Worm (Caenorhabditis elegans) whole organism, L1 larva: ENCODE data around the gene fbf-1.
A peak's percentile ranks its signal among the peaks of the same experiment; 100 is the strongest.

Experiments
- C16A3.4 ChIP-seq: fragments of 150-350 bp; optimal IDR thresholded peaks from 2 replicates; lab custom pipeline; 2014; ENCODE audit warnings: missing biosample characterization, missing genetic modification characterization
- Y116A8C.19 ChIP-seq: sonication (generic microtip); optimal IDR thresholded peaks from 2 replicates; lab custom pipeline; 2016; ENCODE audit warnings: missing compliant biosample characterization, missing genetic modification characterization, borderline replicate concordance
- aha-1 ChIP-seq: fragments of 150-350 bp; optimal IDR thresholded peaks from 2 replicates; lab custom pipeline; 2014; ENCODE audit warnings: missing biosample characterization, missing genetic modification characterization
- aly-2 ChIP-seq: fragments of 150-350 bp; optimal IDR thresholded peaks from 2 replicates; lab custom pipeline; 2014; ENCODE audit warnings: missing biosample characterization, missing genetic modification characterization
- dpl-1 ChIP-seq, 3 experiments: fragments of 150-350 bp in 2 of 3; sonication (generic microtip) in 1 of 3; optimal IDR thresholded peaks; 2 replicates each; lab custom pipeline; 2014 to 2017; ENCODE audit warnings: missing biosample characterization in 3 of 3, missing genetic modification characterization in 3 of 3, missing genetic modification reagents in 3 of 3
- efl-1 ChIP-seq, 4 experiments: fragments of 150-350 bp; optimal IDR thresholded peaks in 3 of 4; peaks in 1 of 4; 1 replicate in 1 of 4; 2 replicates in 3 of 4; lab custom pipeline; 2014; ENCODE audit warnings: missing biosample characterization in 2 of 4, missing genetic modification characterization in 2 of 4, missing genetic modification reagents in 2 of 4
- egl-27 ChIP-seq, 2 experiments: fragments of 150-350 bp in 1 of 2; sonication (generic microtip); optimal IDR thresholded peaks; 3 replicates each; lab custom pipeline; 2017 to 2018; ENCODE audit warnings: missing biosample characterization in 2 of 2, missing genetic modification characterization in 2 of 2, missing genetic modification reagents in 2 of 2
- fkh-10 ChIP-seq: sonication (generic microtip); optimal IDR thresholded peaks from 2 replicates; lab custom pipeline; 2017; ENCODE audit warnings: missing biosample characterization, missing genetic modification reagents, missing genetic modification characterization
- fkh-4 ChIP-seq: sonication (generic microtip); optimal IDR thresholded peaks from 2 replicates; lab custom pipeline; 2016; ENCODE audit warnings: missing compliant biosample characterization, missing genetic modification characterization, borderline replicate concordance
- fkh-8 ChIP-seq: sonication (generic microtip); optimal IDR thresholded peaks from 2 replicates; lab custom pipeline; 2016; ENCODE audit warnings: mild to moderate bottlenecking, missing genetic modification characterization, missing compliant biosample characterization
- fos-1 ChIP-seq: fragments of 150-350 bp; optimal IDR thresholded peaks from 2 replicates; lab custom pipeline; 2014; ENCODE audit warnings: missing biosample characterization, missing genetic modification characterization
- hlh-17 ChIP-seq: fragments of 200-800 bp; sonication (Bioruptor generic); optimal IDR thresholded peaks from 2 replicates; lab custom pipeline; 2018; ENCODE audit warnings: missing genetic modification characterization, mild to moderate bottlenecking, missing compliant biosample characterization, moderate library complexity, borderline replicate concordance
- lin-14 ChIP-seq: fragments of 200-800 bp; sonication (Bioruptor generic); optimal IDR thresholded peaks from 2 replicates; lab custom pipeline; 2018; ENCODE audit warnings: mild to moderate bottlenecking, missing genetic modification characterization, moderate library complexity, missing compliant biosample characterization
- lir-3 ChIP-seq: sonication (generic microtip); optimal IDR thresholded peaks from 2 replicates; lab custom pipeline; 2016; ENCODE audit warnings: mild to moderate bottlenecking, missing genetic modification characterization, moderate library complexity, missing compliant biosample characterization; ENCODE audit not compliant: poor library complexity
- mef-2 ChIP-seq: fragments of 150-350 bp; optimal IDR thresholded peaks from 2 replicates; lab custom pipeline; 2014; ENCODE audit warnings: missing biosample characterization, missing genetic modification characterization
- nhr-20 ChIP-seq: sonication (generic microtip); optimal IDR thresholded peaks from 2 replicates; lab custom pipeline; 2016; ENCODE audit warnings: mild to moderate bottlenecking, missing genetic modification characterization, missing compliant biosample characterization
- nhr-28 ChIP-seq: fragments of 150-350 bp; optimal IDR thresholded peaks from 2 replicates; lab custom pipeline; 2014; ENCODE audit warnings: missing biosample characterization, missing genetic modification characterization
- nhr-47 ChIP-seq: sonication (generic microtip); optimal IDR thresholded peaks from 2 replicates; lab custom pipeline; 2016; ENCODE audit warnings: mild to moderate bottlenecking, missing genetic modification characterization, moderate library complexity, missing compliant biosample characterization
- nhr-71 ChIP-seq: sonication (generic microtip); optimal IDR thresholded peaks from 2 replicates; lab custom pipeline; 2016; ENCODE audit warnings: mild to moderate bottlenecking, missing genetic modification characterization, moderate library complexity, missing compliant biosample characterization
- nhr-77 ChIP-seq: fragments of 150-350 bp; optimal IDR thresholded peaks from 2 replicates; lab custom pipeline; 2014; ENCODE audit warnings: missing biosample characterization, missing genetic modification characterization
- nhr-90 ChIP-seq: sonication (generic microtip); optimal IDR thresholded peaks from 2 replicates; lab custom pipeline; 2016; ENCODE audit warnings: mild to moderate bottlenecking, missing genetic modification characterization, missing compliant biosample characterization; ENCODE audit not compliant: poor library complexity
- pax-3 ChIP-seq: fragments of 200-800 bp; sonication (Bioruptor generic); optimal IDR thresholded peaks from 2 replicates; lab custom pipeline; 2018; ENCODE audit warnings: mild to moderate bottlenecking, missing genetic modification characterization, moderate library complexity, missing compliant biosample characterization
- skn-1 ChIP-seq: fragments of 150-350 bp; optimal IDR thresholded peaks from 2 replicates; lab custom pipeline; 2014; ENCODE audit warnings: missing biosample characterization, missing genetic modification characterization
- snpc-4 ChIP-seq: fragments of 150-350 bp; optimal IDR thresholded peaks from 2 replicates; lab custom pipeline; 2014; ENCODE audit warnings: missing biosample characterization, missing genetic modification characterization
- sup-37 ChIP-seq: fragments of 200-800 bp; sonication (Bioruptor generic); optimal IDR thresholded peaks from 2 replicates; lab custom pipeline; 2018; ENCODE audit warnings: mild to moderate bottlenecking, missing genetic modification characterization, missing compliant biosample characterization
- swsn-7 ChIP-seq: sonication (generic microtip); optimal IDR thresholded peaks from 2 replicates; lab custom pipeline; 2016; ENCODE audit warnings: missing genetic modification characterization, missing compliant biosample characterization
- tbx-2 ChIP-seq: sonication (generic microtip); optimal IDR thresholded peaks from 2 replicates; lab custom pipeline; 2016; ENCODE audit warnings: missing genetic modification characterization, missing compliant biosample characterization
- unc-30 ChIP-seq: sonication (generic microtip); optimal IDR thresholded peaks from 2 replicates; lab custom pipeline; 2017; ENCODE audit warnings: missing biosample characterization, missing genetic modification characterization
- unc-62 ChIP-seq: fragments of 150-350 bp; optimal IDR thresholded peaks from 2 replicates; lab custom pipeline; 2014; ENCODE audit warnings: missing biosample characterization, missing genetic modification reagents, missing genetic modification characterization
- xbp-1 ChIP-seq: sonication (generic microtip); optimal IDR thresholded peaks from 2 replicates; lab custom pipeline; 2016; ENCODE audit warnings: missing genetic modification characterization, missing compliant biosample characterization
- zag-1 ChIP-seq: fragments of 150-350 bp; optimal IDR thresholded peaks from 2 replicates; lab custom pipeline; 2014; ENCODE audit warnings: missing biosample characterization, missing genetic modification characterization

Gene fbf-1

ce11 chrII:6115283-6115682, 34.6 kb upstream of the fbf-1 start:
- TF ChIP-seq fkh-10 (GFP tag; lab: Kevin White, UChicago) (peak; percentile 16), aly-2 (tag; lab: Kevin White, UChicago) (no peak)

DNA sequence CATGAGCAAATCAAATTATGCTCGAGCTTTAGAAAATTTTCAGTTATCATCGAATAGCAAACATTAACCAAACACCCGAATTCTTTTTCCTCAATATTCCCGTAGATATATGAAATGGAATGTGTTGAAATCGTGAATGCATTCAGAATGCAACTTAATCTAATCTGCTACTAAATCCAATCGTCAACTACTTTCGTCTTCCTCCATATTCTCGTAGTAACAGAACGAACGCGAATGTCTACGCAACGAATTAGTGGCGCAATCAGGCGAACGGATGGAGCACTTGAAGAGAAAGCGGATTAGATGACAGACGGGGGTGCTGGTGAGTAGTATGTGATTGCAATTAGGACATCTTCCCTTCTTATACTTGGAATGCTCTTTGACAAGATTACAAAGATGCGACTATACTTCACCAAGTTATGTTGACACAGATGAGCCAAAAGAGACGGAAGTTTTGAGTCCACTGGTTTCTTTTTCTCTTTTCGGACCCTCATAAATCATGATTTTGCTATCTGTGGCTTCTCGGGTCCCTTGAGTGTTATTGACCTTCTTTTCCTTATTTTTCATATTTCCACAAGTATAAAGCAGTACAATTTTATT, 33.3 kb upstream of the fbf-1 start:
- TF ChIP-seq mef-2 (tag; lab: Kevin White, UChicago) (no peak), fos-1 (tag; lab: Kevin White, UChicago) (no peak), lin-14 (GFP tag; lab: Kevin White, UChicago) (peak; percentile 16)

ce11 chrII:6113187-6113586, 32.5 kb upstream of the fbf-1 start, which contains the start of gene heri-1:
Gene heri-1, minus strand, starts transcription at chrII:6113194.
- no peak for TF ChIP-seq tbx-2 (tag; lab: Kevin White, UChicago)
- no peak for TF ChIP-seq fkh-4 (tag; lab: Kevin White, UChicago)
- TF ChIP-seq, all 84 proteins: peak for 0

DNA sequence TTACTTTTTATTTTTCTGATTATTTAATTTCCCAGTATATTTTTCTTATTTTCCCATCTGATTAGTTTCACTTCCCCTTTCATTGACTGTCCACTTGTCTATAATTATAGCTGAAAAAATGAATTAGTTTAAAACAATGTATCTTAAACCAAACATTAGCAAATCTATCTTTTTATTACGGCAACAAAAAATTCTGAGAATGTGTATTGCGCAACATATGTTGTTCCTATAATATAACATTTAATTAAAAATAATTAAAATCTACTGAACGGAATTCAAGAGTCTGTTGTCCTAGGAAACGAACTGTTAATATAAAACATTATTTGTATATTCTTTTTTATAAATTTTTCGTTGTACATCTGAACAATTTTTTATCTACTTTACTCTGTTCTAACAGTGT, 29.3 kb upstream of the fbf-1 start:
- TF ChIP-seq Y116A8C.19 (tag; lab: Kevin White, UChicago) (no peak), swsn-7 (tag; lab: Kevin White, UChicago) (no peak), nhr-90 (tag; lab: Kevin White, UChicago) (no peak), skn-1 (no peak), sup-37 (GFP tag; lab: Kevin White, UChicago) (no peak), xbp-1 (tag; lab: Kevin White, UChicago) (no peak), unc-30 (tag; lab: Kevin White, UChicago) (no peak), hlh-17 (no peak), dpl-1 (GFP tag; optimal IDR thresholded peaks at IDR 0.05; lab: Kevin White, UChicago) (no peak), zag-1 (no peak), aha-1 (tag; lab: Kevin White, UChicago) (no peak), snpc-4 (tag; lab: Kevin White, UChicago) (no peak), nhr-28 (tag; lab: Kevin White, UChicago) (no peak), unc-62 (GFP tag; lab: Kevin White, UChicago) (no peak), C16A3.4 (tag; lab: Kevin White, UChicago) (no peak), nhr-77 (tag; lab: Kevin White, UChicago) (no peak)

ce11 chrII:6107773-6108172, 27.1 kb upstream of the fbf-1 start:
- TF ChIP-seq fkh-10 (GFP tag; lab: Kevin White, UChicago): peak; percentile 16
- no peak for TF ChIP-seq aha-1 (tag; lab: Kevin White, UChicago)
- no peak for TF ChIP-seq mef-2 (tag; lab: Kevin White, UChicago)
- no peak for TF ChIP-seq lir-3 (tag; lab: Kevin White, UChicago)
- TF ChIP-seq nhr-47 (tag; lab: Kevin White, UChicago): peak; percentile 15
- TF ChIP-seq fkh-8: peak; percentile 70
- peak; percentile 34 for TF ChIP-seq nhr-71 (tag; lab: Kevin White, UChicago)
- peak; percentile 10 for TF ChIP-seq nhr-20 (tag; lab: Kevin White, UChicago)
- TF ChIP-seq pax-3 (tag; lab: Kevin White, UChicago): peak; percentile 17
- TF ChIP-seq egl-27 (tag; optimal IDR thresholded peaks at IDR 0.05; lab: Kevin White, UChicago): no peak

DNA sequence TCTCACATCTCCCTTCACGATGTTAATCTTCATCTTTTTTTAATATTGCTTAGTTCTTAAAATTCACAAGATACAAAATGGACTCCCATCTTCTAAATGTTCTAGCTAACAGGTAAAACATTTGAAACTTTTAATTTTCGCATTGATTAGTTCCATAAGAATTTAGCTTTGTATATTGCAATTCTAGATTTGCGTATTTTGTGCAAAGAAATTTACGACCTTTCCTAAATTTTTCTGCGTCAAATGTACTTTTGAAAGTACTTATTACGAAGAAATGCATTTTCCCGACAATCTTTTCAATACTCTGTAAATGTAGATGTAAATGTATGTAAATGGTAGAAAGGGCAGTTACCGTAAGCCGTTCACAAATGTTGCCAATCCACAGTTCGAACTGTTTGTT, 23.3 kb upstream of the fbf-1 start:
- TF ChIP-seq zag-1 (no peak), efl-1 (optimal IDR thresholded peaks at IDR 0.05; lab: Kevin White, UChicago) (no peak), efl-1 (GFP tag; optimal IDR thresholded peaks at IDR 0.05 in 1 of 2; lab: Kevin White, UChicago) (peak in 1 of 2 experiments; percentile 55)
- TF ChIP-seq, all 84 proteins: peak for 1
